Worm (Caenorhabditis elegans) whole organism, young adult: Measurements from ENCODE around the gene C03B1.2.

Source experiments
- F49E8.2 ChIP-seq: sonication (generic microtip); optimal IDR thresholded peaks from 3 replicates; lab custom pipeline; 2017; ENCODE audit warnings: missing genetic modification characterization, mild to moderate bottlenecking, missing compliant biosample characterization, antibody characterized with exemption, moderate library complexity; ENCODE audit not compliant: insufficient read depth
- ama-1 ChIP-seq, 3 experiments: fragments of 150-350 bp in 1 of 3; sonication (generic microtip) in 2 of 3; optimal IDR thresholded peaks; 2 replicates each; lab custom pipeline; 2014 to 2018; ENCODE audit warnings: missing biosample characterization in 2 of 3, missing genetic modification characterization in 2 of 3, missing genetic modification reagents in 2 of 3
- tbx-9 ChIP-seq: sonication (generic microtip); optimal IDR thresholded peaks from 2 replicates; lab custom pipeline; 2016; ENCODE audit warnings: borderline replicate concordance, missing genetic modification characterization, inconsistent platforms, missing compliant biosample characterization
- unc-130 ChIP-seq: sonication (generic microtip); optimal IDR thresholded peaks from 2 replicates; lab custom pipeline; 2016; ENCODE audit warnings: missing genetic modification reagents, missing genetic modification characterization, missing compliant biosample characterization

ce11 chrX:6350016-6350415, 19.8 kb upstream of the C03B1.2 start, which contains the start of gene C03B1.6:
- TF ChIP-seq ama-1 (optimal IDR thresholded peaks at IDR 0.05; lab: Kevin White, UChicago) (no peak), ama-1 (GFP tag; optimal IDR thresholded peaks at IDR 0.05; lab: Kevin White, UChicago) (no peak), F49E8.2 (tag; lab: Kevin White, UChicago) (no peak), unc-130 (GFP tag; lab: Kevin White, UChicago) (no peak), tbx-9 (tag; lab: Kevin White, UChicago) (no peak)
